Worm (Caenorhabditis elegans): ENCODE measurements around the gene F36H1.12.

F36H1.12 gene

ce11 chrIV:11008255-11008654 is 45.2 kb downstream of the F36H1.12 start:
- TF ChIP-seq him-1 (tag; optimal IDR thresholded peaks at IDR 0.05): no peak
- TF ChIP-seq dao-5 (tag; optimal IDR thresholded peaks at IDR 0.05): no peak
- TF ChIP-seq W03F9.2 (tag; optimal IDR thresholded peaks at IDR 0.05): no peak

DNA sequence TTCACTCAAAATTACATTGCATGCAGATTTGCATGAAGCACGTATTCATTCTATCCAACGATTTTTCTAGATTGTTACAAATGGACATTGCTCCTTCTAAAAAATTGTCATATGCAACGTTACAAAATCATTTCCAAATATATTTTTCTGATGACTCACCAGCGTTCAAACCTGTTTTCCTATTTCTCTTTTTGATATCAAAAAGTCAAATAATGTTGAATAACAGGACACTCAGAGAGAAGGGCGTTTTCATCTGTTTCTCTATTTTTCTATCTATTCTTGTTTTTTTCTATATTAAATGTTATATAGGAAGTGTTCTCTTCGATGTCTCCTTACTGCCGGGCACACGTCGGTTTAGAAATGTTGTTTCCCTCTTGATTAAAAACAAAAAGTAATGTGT is 46.6 kb downstream of the F36H1.12 start:
- no peak for TF ChIP-seq him-1 (tag; optimal IDR thresholded peaks at IDR 0.05)
- TF ChIP-seq W03F9.2 (tag; optimal IDR thresholded peaks at IDR 0.05): no peak

DNA sequence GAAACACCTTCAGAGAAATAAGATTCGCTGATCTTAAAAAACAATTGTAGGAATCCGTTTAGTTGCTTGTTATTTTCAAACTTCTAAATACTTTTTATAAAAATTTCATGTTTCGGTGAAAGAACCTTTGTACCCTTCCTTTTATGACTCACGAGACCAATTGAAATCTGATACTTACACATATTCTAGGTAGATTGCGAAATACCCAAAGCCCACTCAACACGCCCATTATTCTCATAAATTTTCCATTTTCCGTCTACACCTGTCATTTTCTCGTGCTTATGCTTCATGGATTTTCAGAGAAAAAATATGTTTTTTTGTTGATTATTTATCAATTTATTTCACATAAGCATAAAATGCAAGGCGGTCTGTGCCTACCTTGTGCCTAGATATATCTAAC is 47.1 kb downstream of the F36H1.12 start:
- no peak for TF ChIP-seq dao-5 (tag; optimal IDR thresholded peaks at IDR 0.05)
- TF ChIP-seq W03F9.2 (tag; optimal IDR thresholded peaks at IDR 0.05): no peak
- no peak for TF ChIP-seq him-1 (tag; optimal IDR thresholded peaks at IDR 0.05)

- no peak for TF ChIP-seq him-1 (tag; optimal IDR thresholded peaks at IDR 0.05)
Measured at ce11 chrIV:11004273-11004672, 49.2 kb downstream of the F36H1.12 start, which contains the start of gene F13H10.1. TSS of gene F13H10.1 (plus strand) at chrIV:11004573.
